Worm (Caenorhabditis elegans): Measurements from ENCODE around the gene msrp-6.

ce11 chrII:2628401-2628800 is 9.2 kb downstream of the msrp-6 start:
- TF ChIP-seq elt-4 (tag; optimal IDR thresholded peaks at IDR 0.05) (no peak), T23F11.4 (GFP tag; optimal IDR thresholded peaks at IDR 0.05) (no peak), pag-3 (tag; optimal IDR thresholded peaks at IDR 0.05; ENCODE audit: borderline replicate concordance) (no peak), ets-4 (tag; optimal IDR thresholded peaks at IDR 0.05) (no peak), pha-4 (tag; optimal IDR thresholded peaks at IDR 0.05) (no peak), fkh-6 (tag; optimal IDR thresholded peaks at IDR 0.05) (no peak), lin-11 (tag; optimal IDR thresholded peaks at IDR 0.05) (no peak), ceh-45 (GFP tag; IDR thresholded peaks at IDR 0.05) (no peak), ceh-2 (tag; optimal IDR thresholded peaks at IDR 0.05) (no peak), ama-1 (optimal IDR thresholded peaks at IDR 0.05) (no peak)

Data from whole organism, late embryonic.